Worm (Caenorhabditis elegans) whole organism, late embryonic: ENCODE results near the gene C01C4.3.

Source experiments
- C38D4.7 ChIP-seq: fragments of 200-800 bp; sonication (Bioruptor generic); optimal IDR thresholded peaks from 2 replicates; lab custom pipeline; 2018; ENCODE audit warnings: mild to moderate bottlenecking, missing genetic modification characterization, moderate library complexity, missing compliant biosample characterization
- K09A11.1 ChIP-seq: sonication (generic microtip); optimal IDR thresholded peaks from 2 replicates; lab custom pipeline; 2017; ENCODE audit warnings: antibody characterized with exemption, mild to moderate bottlenecking, missing genetic modification characterization, missing compliant biosample characterization; ENCODE audit not compliant: insufficient read depth
- T23F11.4 ChIP-seq: fragments of 200-800 bp; sonication (Bioruptor generic); optimal IDR thresholded peaks from 2 replicates; lab custom pipeline; 2018; ENCODE audit warnings: mild to moderate bottlenecking, missing genetic modification characterization, missing compliant biosample characterization
- ama-1 ChIP-seq: fragments of 150-350 bp; optimal IDR thresholded peaks from 2 replicates; lab custom pipeline; 2014
- ceh-14 ChIP-seq: sonication (generic microtip); optimal IDR thresholded peaks from 2 replicates; lab custom pipeline; 2016; ENCODE audit warnings: missing genotype, missing genetic modification characterization, missing compliant biosample characterization
- ceh-19 ChIP-seq: fragments of 200-800 bp; sonication (Bioruptor generic); optimal IDR thresholded peaks from 2 replicates; lab custom pipeline; 2018; ENCODE audit warnings: mild to moderate bottlenecking, missing genetic modification characterization, missing compliant biosample characterization
- ceh-2 ChIP-seq: sonication (generic microtip); optimal IDR thresholded peaks from 2 replicates; lab custom pipeline; 2016; ENCODE audit warnings: missing genotype, missing genetic modification characterization, missing compliant biosample characterization
- ceh-22 ChIP-seq: sonication (generic microtip); optimal IDR thresholded peaks from 2 replicates; lab custom pipeline; 2017; ENCODE audit warnings: missing biosample characterization, missing genetic modification characterization
- ceh-31 ChIP-seq: sonication (generic microtip); optimal IDR thresholded peaks from 2 replicates; lab custom pipeline; 2016; ENCODE audit warnings: missing genetic modification characterization, missing compliant biosample characterization
- ceh-34 ChIP-seq: sonication (generic microtip); optimal IDR thresholded peaks from 2 replicates; lab custom pipeline; 2016; ENCODE audit warnings: mild to moderate bottlenecking, missing genetic modification characterization, missing compliant biosample characterization
- ceh-48 ChIP-seq: sonication (generic microtip); optimal IDR thresholded peaks from 2 replicates; lab custom pipeline; 2016; ENCODE audit warnings: missing genetic modification characterization, inconsistent platforms, missing compliant biosample characterization
- ceh-6 ChIP-seq: fragments of 200-800 bp; sonication (Bioruptor generic); optimal IDR thresholded peaks from 2 replicates; lab custom pipeline; 2018; ENCODE audit warnings: mild to moderate bottlenecking, missing genetic modification characterization, missing compliant biosample characterization
- ceh-9 ChIP-seq: sonication (generic microtip); optimal IDR thresholded peaks from 2 replicates; lab custom pipeline; 2016; ENCODE audit warnings: mild to moderate bottlenecking, missing genetic modification characterization, inconsistent platforms, missing compliant biosample characterization
- dve-1 ChIP-seq: sonication (generic microtip); optimal IDR thresholded peaks from 2 replicates; lab custom pipeline; 2017; ENCODE audit warnings: antibody characterized with exemption, mild to moderate bottlenecking, missing genetic modification characterization, missing compliant biosample characterization
- elt-2 ChIP-seq: sonication (generic microtip); optimal IDR thresholded peaks from 2 replicates; lab custom pipeline; 2016; ENCODE audit warnings: missing genetic modification reagents, missing genetic modification characterization, missing compliant biosample characterization
- elt-4 ChIP-seq: sonication (generic microtip); optimal IDR thresholded peaks from 2 replicates; lab custom pipeline; 2016; ENCODE audit warnings: missing genetic modification characterization, missing compliant biosample characterization
- fax-1 ChIP-seq: sonication (generic microtip); optimal IDR thresholded peaks from 2 replicates; lab custom pipeline; 2016; ENCODE audit warnings: missing genotype, missing genetic modification characterization, missing compliant biosample characterization
- hlh-13 ChIP-seq: fragments of 200-800 bp; sonication (Bioruptor generic); optimal IDR thresholded peaks from 2 replicates; lab custom pipeline; 2018; ENCODE audit warnings: mild to moderate bottlenecking, missing genetic modification characterization, missing compliant biosample characterization
- hlh-15 ChIP-seq: sonication (generic microtip); optimal IDR thresholded peaks from 2 replicates; lab custom pipeline; 2016; ENCODE audit warnings: missing genetic modification characterization, missing compliant biosample characterization
- hlh-30 ChIP-seq: sonication (generic microtip); optimal IDR thresholded peaks from 2 replicates; lab custom pipeline; 2017; ENCODE audit warnings: antibody characterized with exemption, missing genetic modification characterization, missing compliant biosample characterization; ENCODE audit not compliant: insufficient read depth
- hlh-6 ChIP-seq: sonication (generic microtip); optimal IDR thresholded peaks from 2 replicates; lab custom pipeline; 2016; ENCODE audit warnings: missing genotype, missing genetic modification characterization, missing compliant biosample characterization
- lim-6 ChIP-seq: sonication (generic microtip); optimal IDR thresholded peaks from 2 replicates; lab custom pipeline; 2016; ENCODE audit warnings: missing genetic modification characterization, missing compliant biosample characterization
- lin-11 ChIP-seq: fragments of 200-800 bp; sonication (Bioruptor generic); optimal IDR thresholded peaks from 2 replicates; lab custom pipeline; 2018; ENCODE audit warnings: mild to moderate bottlenecking, missing genetic modification characterization, missing compliant biosample characterization
- madf-2 ChIP-seq: sonication (generic microtip); optimal IDR thresholded peaks from 2 replicates; lab custom pipeline; 2017; ENCODE audit warnings: missing genetic modification characterization, missing compliant biosample characterization
- mec-3 ChIP-seq: sonication (generic microtip); optimal IDR thresholded peaks from 2 replicates; lab custom pipeline; 2016; ENCODE audit warnings: borderline replicate concordance, missing genetic modification characterization, missing compliant biosample characterization
- nfya-1 ChIP-seq: sonication (generic microtip); optimal IDR thresholded peaks from 2 replicates; lab custom pipeline; 2017; ENCODE audit warnings: missing genetic modification characterization, mild to moderate bottlenecking, missing compliant biosample characterization, antibody characterized with exemption, moderate library complexity
- npax-4 ChIP-seq: sonication (generic microtip); optimal IDR thresholded peaks from 2 replicates; lab custom pipeline; 2016; ENCODE audit warnings: missing genetic modification characterization, missing compliant biosample characterization
- pat-9 ChIP-seq: fragments of 200-800 bp; sonication (Bioruptor generic); optimal IDR thresholded peaks from 2 replicates; lab custom pipeline; 2018; ENCODE audit warnings: mild to moderate bottlenecking, missing genetic modification characterization, moderate library complexity, missing compliant biosample characterization
- pha-2 ChIP-seq: sonication (generic microtip); optimal IDR thresholded peaks from 2 replicates; lab custom pipeline; 2017; ENCODE audit warnings: mild to moderate bottlenecking, missing genetic modification characterization, missing compliant biosample characterization
- pqm-1 ChIP-seq: sonication (generic microtip); optimal IDR thresholded peaks from 2 replicates; lab custom pipeline; 2016; ENCODE audit warnings: missing genetic modification characterization, missing compliant biosample characterization
- pros-1 ChIP-seq: fragments of 150-350 bp; optimal IDR thresholded peaks from 2 replicates; lab custom pipeline; 2014; ENCODE audit warnings: missing biosample characterization, missing genetic modification reagents, missing genetic modification characterization
- ref-2 ChIP-seq: sonication (generic microtip); optimal IDR thresholded peaks from 2 replicates; lab custom pipeline; 2016; ENCODE audit warnings: missing genetic modification characterization, missing compliant biosample characterization
- sdc-2 ChIP-seq: sonication (generic microtip); optimal IDR thresholded peaks from 2 replicates; lab custom pipeline; 2016; ENCODE audit warnings: missing genotype, missing genetic modification characterization, missing compliant biosample characterization
- sox-4 ChIP-seq: sonication (generic microtip); optimal IDR thresholded peaks from 2 replicates; lab custom pipeline; 2017; ENCODE audit warnings: mild to moderate bottlenecking, missing genetic modification characterization, inconsistent platforms, missing compliant biosample characterization
- tbx-2 ChIP-seq: sonication (generic microtip); optimal IDR thresholded peaks from 2 replicates; lab custom pipeline; 2016; ENCODE audit warnings: missing genetic modification characterization, missing compliant biosample characterization
- ttx-3 ChIP-seq: sonication (generic microtip); optimal IDR thresholded peaks from 2 replicates; lab custom pipeline; 2016; ENCODE audit warnings: missing genetic modification reagents, missing genetic modification characterization, missing compliant biosample characterization
- unc-3 ChIP-seq, 2 experiments: fragments of 200-800 bp in 1 of 2; sonication (Bioruptor generic) in 1 of 2; sonication (generic microtip) in 1 of 2; conservative IDR thresholded peaks in 1 of 2; optimal IDR thresholded peaks in 1 of 2; 2 replicates each; pipeline versions ENCODE4 v1.3.6 to Lab custom; 2016 to 2022; ENCODE audit warnings: missing compliant biosample characterization in 2 of 2, missing genetic modification characterization in 2 of 2, missing genetic modification reagents in 1 of 2
- unc-42 ChIP-seq: sonication (generic microtip); optimal IDR thresholded peaks from 2 replicates; lab custom pipeline; 2016; ENCODE audit warnings: missing genotype, missing genetic modification characterization, missing compliant biosample characterization
- unc-55 ChIP-seq: sonication (generic microtip); optimal IDR thresholded peaks from 2 replicates; lab custom pipeline; 2017; ENCODE audit warnings: missing biosample characterization, missing genetic modification reagents, missing genetic modification characterization
- unc-86 ChIP-seq: sonication (generic microtip); optimal IDR thresholded peaks from 2 replicates; lab custom pipeline; 2016; ENCODE audit warnings: missing genetic modification characterization, missing compliant biosample characterization
- zip-5 ChIP-seq: sonication (generic microtip); optimal IDR thresholded peaks from 2 replicates; lab custom pipeline; 2016; ENCODE audit warnings: missing genetic modification characterization, missing compliant biosample characterization

Gene C01C4.3

DNA sequence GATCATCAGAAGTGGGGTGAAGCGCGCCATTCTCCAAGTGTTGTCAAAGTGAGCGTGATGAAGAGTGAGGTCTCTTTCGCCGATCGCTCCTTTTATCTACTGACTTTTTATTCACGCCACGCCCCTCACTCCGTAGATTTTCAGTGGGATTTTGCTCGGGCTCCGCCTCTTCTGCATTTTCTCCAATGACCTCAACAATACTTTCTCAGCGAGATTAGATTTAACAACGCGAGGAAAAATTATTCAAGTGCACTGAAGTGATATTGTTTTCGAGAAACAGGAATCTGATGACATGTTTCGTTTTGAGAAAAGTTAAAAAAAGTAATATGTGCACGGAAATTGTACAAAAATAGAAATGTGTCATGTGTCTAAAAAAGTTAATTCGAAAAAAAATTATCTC is 27.9 kb upstream of the C01C4.3 start, which contains the start of gene snet-1:
Gene snet-1, minus strand, starts transcription at position 101 of the 400 bp plus-strand sequence.
- TF ChIP-seq hlh-13 (GFP tag; lab: Kevin White, UChicago) (no peak), pros-1 (tag; lab: Kevin White, UChicago) (no peak), lim-6 (tag; lab: Kevin White, UChicago) (no peak), ceh-22 (tag; lab: Kevin White, UChicago) (no peak), ceh-34 (no peak), hlh-30 (tag; lab: Kevin White, UChicago) (no peak), ama-1 (lab: Kevin White, UChicago) (no peak), fax-1 (tag; lab: Kevin White, UChicago) (no peak), ceh-2 (tag; lab: Kevin White, UChicago) (no peak), pha-2 (tag; lab: Kevin White, UChicago) (no peak), hlh-15 (no peak), mec-3 (no peak)
- TF ChIP-seq, all 69 proteins: peak for 0

DNA sequence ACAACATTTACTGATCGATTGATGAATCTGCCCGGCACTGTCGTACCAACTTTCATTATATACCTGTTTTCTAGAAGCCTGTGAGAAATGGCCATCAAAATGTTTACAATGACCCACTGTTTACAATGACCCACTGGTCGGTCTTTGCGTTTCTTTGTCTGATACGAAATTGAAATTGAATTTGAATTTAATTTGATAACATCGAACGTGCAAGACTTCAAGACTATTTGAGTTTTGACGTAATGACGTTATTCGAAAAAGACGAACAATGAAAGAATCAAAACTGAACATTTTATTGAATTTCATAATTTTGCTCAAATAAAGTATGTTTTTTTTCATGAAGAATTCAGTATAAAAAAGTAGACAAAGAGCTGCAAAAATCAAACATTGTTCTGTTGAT is 24.7 kb upstream of the C01C4.3 start, which contains the start of gene C02F12.5:
Gene C02F12.5, minus strand, starts transcription at position 101 of the 400 bp plus-strand sequence.
- TF ChIP-seq elt-4 (tag; lab: Kevin White, UChicago) (no peak), hlh-30 (tag; lab: Kevin White, UChicago) (no peak), fax-1 (tag; lab: Kevin White, UChicago) (no peak), ref-2 (tag; lab: Kevin White, UChicago) (no peak), ceh-19 (GFP tag; lab: Kevin White, UChicago) (no peak)

DNA sequence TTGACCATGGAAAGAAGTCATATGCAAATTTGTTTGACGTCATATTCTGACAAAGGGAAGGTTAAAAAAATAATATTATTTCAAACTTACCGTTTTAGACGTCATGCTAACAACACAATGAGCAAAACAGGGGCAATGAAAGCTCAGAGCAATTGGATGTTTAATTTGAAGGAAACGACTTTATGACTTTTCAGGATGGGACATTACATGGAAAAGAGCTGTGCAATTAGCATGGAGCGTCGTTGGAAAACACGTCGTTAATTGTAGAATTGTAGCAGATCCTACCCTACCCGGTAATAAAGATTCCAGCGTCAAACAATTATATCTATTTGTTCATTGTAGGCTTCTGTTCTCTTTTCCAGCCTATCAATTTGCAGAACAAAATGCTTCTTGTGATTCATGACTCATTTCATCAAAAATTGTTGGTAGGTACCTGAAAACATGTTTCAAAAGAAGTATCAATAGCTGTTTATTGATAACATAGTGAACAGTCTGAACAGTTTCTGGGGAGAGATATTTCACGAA is 23.1 kb upstream of the C01C4.3 start, which contains the start of gene ceh-63:
Gene ceh-63, minus strand, starts transcription at position 475 of the 525 bp plus-strand sequence.
- TF ChIP-seq T23F11.4 (GFP tag; lab: Kevin White, UChicago) = no peak
- no peak for TF ChIP-seq ama-1 (lab: Kevin White, UChicago)
- TF ChIP-seq hlh-6 = no peak
- no peak for TF ChIP-seq ceh-19 (GFP tag; lab: Kevin White, UChicago)
- TF ChIP-seq ref-2 (tag; lab: Kevin White, UChicago) = no peak
- no peak for TF ChIP-seq nfya-1 (tag; lab: Kevin White, UChicago)
- no peak for TF ChIP-seq zip-5 (tag; lab: Kevin White, UChicago)
- no peak for TF ChIP-seq dve-1 (tag; lab: Kevin White, UChicago)
- TF ChIP-seq tbx-2 = no peak
- TF ChIP-seq mec-3 = no peak
- TF ChIP-seq unc-55 (GFP tag; lab: Kevin White, UChicago) = no peak

DNA sequence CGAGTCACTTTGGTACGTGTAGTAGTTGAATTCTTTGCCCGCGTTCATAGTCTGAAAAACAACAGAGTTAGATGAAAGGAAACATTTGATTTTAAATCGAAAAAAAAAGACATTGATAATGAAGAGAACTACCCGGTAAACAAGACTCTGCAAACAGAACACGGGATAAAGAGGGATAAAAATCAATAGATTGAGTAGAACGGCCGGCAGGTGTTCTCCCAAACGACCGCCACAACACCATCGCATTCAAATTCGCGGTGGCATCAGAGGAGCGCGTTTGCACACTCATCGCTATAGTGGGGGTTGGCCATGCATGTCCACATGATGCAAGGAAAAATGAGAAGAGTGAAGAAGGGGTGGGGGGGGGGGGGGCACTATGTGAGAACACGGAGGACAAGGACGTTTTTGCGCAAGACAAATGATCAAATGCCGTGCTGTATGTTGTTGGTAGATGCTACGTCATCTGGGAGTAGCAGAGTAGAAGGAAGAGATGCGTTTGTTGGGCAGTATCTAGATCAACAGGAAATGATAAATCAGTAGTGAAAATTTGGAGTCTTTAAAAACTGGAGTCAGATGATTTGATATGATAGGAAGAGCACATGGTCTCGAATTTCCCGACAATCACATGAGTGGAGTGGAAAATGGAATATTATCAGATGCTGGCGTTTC is 18.1 kb upstream of the C01C4.3 start, which contains the start of gene tag-52:
Gene tag-52, minus strand, starts transcription at position 51 of the 669 bp plus-strand sequence.
- no peak for TF ChIP-seq pat-9 (tag; lab: Kevin White, UChicago)
- no peak for TF ChIP-seq pqm-1 (tag; lab: Kevin White, UChicago)
- TF ChIP-seq ceh-31 (tag; lab: Kevin White, UChicago) = peak; percentile 20
- no peak for TF ChIP-seq ttx-3 (tag; lab: Kevin White, UChicago)
- TF ChIP-seq elt-2 (tag; lab: Kevin White, UChicago) = peak; percentile 40
- TF ChIP-seq C38D4.7 (GFP tag; lab: Kevin White, UChicago) = peak; percentile 17
- no peak for TF ChIP-seq unc-86
- peak; percentile 33 for TF ChIP-seq tbx-2
- TF ChIP-seq hlh-15 = no peak
- TF ChIP-seq sox-4 (tag; lab: Kevin White, UChicago) = no peak
- TF ChIP-seq sdc-2 (tag; lab: Kevin White, UChicago) = peak; percentile 13
- no peak for TF ChIP-seq unc-42
- no peak for TF ChIP-seq madf-2 (tag; lab: Kevin White, UChicago)
- peak; percentile 79 for TF ChIP-seq ceh-19 (GFP tag; lab: Kevin White, UChicago)
- TF ChIP-seq ceh-14 (tag; lab: Kevin White, UChicago) = no peak
- no peak for TF ChIP-seq pros-1 (tag; lab: Kevin White, UChicago)
- TF ChIP-seq unc-3 (GFP tag; conservative IDR thresholded peaks at IDR 0.05; lab: Robert Waterston, UW) = no peak
- no peak for TF ChIP-seq unc-3 (tag; optimal IDR thresholded peaks at IDR 0.05; lab: Kevin White, UChicago)
- TF ChIP-seq ceh-6 (GFP tag; lab: Kevin White, UChicago) = no peak
- peak; percentile 39 for TF ChIP-seq hlh-30 (tag; lab: Kevin White, UChicago)
- TF ChIP-seq ceh-48 (tag; lab: Kevin White, UChicago) = no peak
- no peak for TF ChIP-seq ceh-9 (tag; lab: Kevin White, UChicago)
- no peak for TF ChIP-seq zip-5 (tag; lab: Kevin White, UChicago)
- no peak for TF ChIP-seq hlh-13 (GFP tag; lab: Kevin White, UChicago)
- TF ChIP-seq hlh-6 = no peak
- no peak for TF ChIP-seq lin-11
- no peak for TF ChIP-seq K09A11.1 (tag; lab: Kevin White, UChicago)
- TF ChIP-seq npax-4 = no peak
